Worm (Caenorhabditis elegans) whole organism, L4/young adult: Measurements from ENCODE around the gene rpt-3.

Experiments used
- W03F9.2 ChIP-seq: fragments of 150-350 bp; optimal IDR thresholded peaks from 2 replicates; lab custom pipeline; 2014; ENCODE audit warnings: missing biosample characterization, missing genetic modification characterization
- him-1 ChIP-seq: sonication (generic microtip); optimal IDR thresholded peaks from 2 replicates; lab custom pipeline; 2016; ENCODE audit warnings: missing genotype, missing genetic modification reagents, missing genetic modification characterization, missing compliant biosample characterization

- no peak for TF ChIP-seq W03F9.2 (tag; lab: Kevin White, UChicago)
- TF ChIP-seq him-1 = no peak
These were observed 47.1 kb upstream of the rpt-3 start, which contains the start of gene mel-32 for ce11 chrIII:6442305-6443125.
